Fruit fly (Drosophila melanogaster) whole organism: ENCODE results near the gene CG3587.

ENCODE experiments used
- CG8478 ChIP-seq: fragments of >200 bp; optimal IDR thresholded peaks from 2 replicates; lab custom pipeline; 2018; ENCODE audit warnings: inconsistent platforms
- psq ChIP-seq: fragments of >200 bp; optimal IDR thresholded peaks from 2 replicates; lab custom pipeline; 2017

- no peak for TF ChIP-seq CG8478 (lab: Kevin White, UChicago)
- TF ChIP-seq psq (lab: Kevin White, UChicago), result no peak
These were observed 23.1 kb downstream of the CG3587 start for dm6 chrX:1963192-1963590.
